Worm (Caenorhabditis elegans) whole organism, L3 larva: ENCODE results near the gene srz-1.

ENCODE experiments used
- aly-2 ChIP-seq: fragments of 150-350 bp; optimal IDR thresholded peaks from 2 replicates; lab custom pipeline; 2014; ENCODE audit warnings: missing biosample characterization, missing genetic modification characterization
- ceh-9 ChIP-seq: sonication (generic microtip); optimal IDR thresholded peaks from 2 replicates; lab custom pipeline; 2018; ENCODE audit warnings: missing biosample characterization, missing genetic modification characterization
- elt-1 ChIP-seq: fragments of 150-350 bp; optimal IDR thresholded peaks from 2 replicates; lab custom pipeline; 2014; ENCODE audit warnings: missing biosample characterization, missing genetic modification characterization
- elt-3 ChIP-seq, 3 experiments: fragments of 150-350 bp in 1 of 3; sonication (generic microtip) in 2 of 3; optimal IDR thresholded peaks; 2 replicates in 2 of 3; 4 replicates in 1 of 3; lab custom pipeline; 2014 to 2017; ENCODE audit warnings: missing biosample characterization in 3 of 3, missing genetic modification characterization in 3 of 3
- hmg-11 ChIP-seq: sonication (generic microtip); optimal IDR thresholded peaks from 2 replicates; lab custom pipeline; 2016; ENCODE audit warnings: missing genetic modification characterization, missing compliant biosample characterization
- lin-15B ChIP-seq: fragments of 150-350 bp; optimal IDR thresholded peaks from 2 replicates; lab custom pipeline; 2014; ENCODE audit warnings: missing biosample characterization, missing genetic modification characterization
- lin-39 ChIP-seq: fragments of 150-350 bp; optimal IDR thresholded peaks from 2 replicates; lab custom pipeline; 2018; ENCODE audit warnings: missing biosample characterization, missing genetic modification reagents, missing genetic modification characterization
- mdl-1 ChIP-seq: fragments of 150-350 bp; optimal IDR thresholded peaks from 2 replicates; lab custom pipeline; 2014; ENCODE audit warnings: missing biosample characterization, missing genetic modification characterization
- nhr-11 ChIP-seq: fragments of 150-350 bp; optimal IDR thresholded peaks from 2 replicates; lab custom pipeline; 2014; ENCODE audit warnings: missing biosample characterization, missing genetic modification characterization
- nhr-237 ChIP-seq: fragments of 150-350 bp; optimal IDR thresholded peaks from 2 replicates; lab custom pipeline; 2014; ENCODE audit warnings: missing biosample characterization, missing genetic modification characterization
- nhr-76 ChIP-seq: fragments of 150-350 bp; sonication (generic microtip); optimal IDR thresholded peaks from 5 replicates; lab custom pipeline; 2014; ENCODE audit warnings: missing biosample characterization, missing genetic modification characterization
- pha-4 ChIP-seq: fragments of 150-350 bp; optimal IDR thresholded peaks from 2 replicates; lab custom pipeline; 2014; ENCODE audit warnings: missing biosample characterization, missing genetic modification reagents, missing genetic modification characterization
- snpc-4 ChIP-seq: fragments of 150-350 bp; optimal IDR thresholded peaks from 2 replicates; lab custom pipeline; 2014; ENCODE audit warnings: missing biosample characterization, missing genetic modification characterization
- unc-62 ChIP-seq: fragments of 150-350 bp; sonication (generic microtip); optimal IDR thresholded peaks from 4 replicates; lab custom pipeline; 2014; ENCODE audit warnings: missing biosample characterization, missing genetic modification reagents, missing genetic modification characterization

DNA sequence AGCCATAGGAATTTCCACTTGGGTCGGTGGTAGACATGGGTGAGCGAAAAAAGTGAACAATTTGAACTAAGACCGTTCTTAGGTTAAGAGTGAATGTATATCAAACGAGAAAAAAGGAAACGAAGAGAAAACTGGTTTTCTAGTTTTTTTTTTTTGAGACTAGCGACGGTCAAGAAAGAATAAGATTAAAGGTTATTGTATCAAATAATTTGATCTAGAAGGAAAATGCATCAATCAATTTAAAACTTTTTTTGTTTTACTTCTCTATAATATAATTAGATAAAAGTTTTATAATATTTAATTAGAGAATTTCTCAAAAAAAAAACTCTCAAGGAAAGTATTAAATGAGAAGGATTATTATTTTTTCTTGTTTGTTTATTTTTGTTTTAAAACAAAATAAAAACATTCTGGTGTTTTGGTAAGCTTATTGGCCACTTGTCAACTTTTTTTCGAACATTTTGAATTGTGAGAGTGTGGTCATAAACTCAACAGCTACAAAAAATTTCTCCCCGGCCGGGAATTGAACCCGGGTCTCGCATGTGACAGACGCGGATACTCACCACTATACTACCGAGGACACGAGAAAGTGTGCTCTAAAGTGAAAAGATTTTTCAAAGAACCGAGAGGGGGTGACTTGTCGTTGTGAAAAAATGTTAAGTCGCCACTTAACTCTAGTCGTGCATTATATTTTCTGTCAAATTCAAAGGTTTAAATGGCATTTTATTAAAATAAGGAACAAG lies 30.3 kb upstream of the srz-1 start, which contains the start of gene W06G6.17:
- TF ChIP-seq lin-15B (tag; lab: Kevin White, UChicago) (no peak), unc-62 (no peak), elt-1 (tag; lab: Kevin White, UChicago) (no peak), ceh-9 (tag; lab: Kevin White, UChicago) (no peak), aly-2 (tag; lab: Kevin White, UChicago) (no peak), elt-3 (tag; optimal IDR thresholded peaks at IDR 0.05; lab: Kevin White, UChicago) (no peak), mdl-1 (no peak), pha-4 (no peak), nhr-76 (tag; lab: Kevin White, UChicago) (no peak), nhr-237 (no peak), snpc-4 (tag; lab: Kevin White, UChicago) (no peak), lin-39 (tag; lab: Kevin White, UChicago) (no peak), nhr-11 (no peak), hmg-11 (tag; lab: Kevin White, UChicago) (no peak)
